Worm (Caenorhabditis elegans) whole organism, L4 larva: ENCODE results near the gene R09A8.5.

Experiments
- F10B5.3 ChIP-seq: sonication (generic microtip); optimal IDR thresholded peaks from 2 replicates; lab custom pipeline; 2016; ENCODE audit warnings: mild to moderate bottlenecking, missing genetic modification characterization, missing compliant biosample characterization
- T26A8.4 ChIP-seq: fragments of 200-800 bp; sonication (Bioruptor generic); IDR thresholded peaks from 2 replicates; pipeline ENCODE4 v1.3.6; 2022; ENCODE audit warnings: missing genetic modification characterization, missing compliant biosample characterization
- Y48G9A.11 ChIP-seq: fragments of 200-800 bp; sonication (Bioruptor generic); IDR thresholded peaks from 2 replicates; pipeline ENCODE4 v1.3.6; 2022; ENCODE audit warnings: missing genetic modification reagents, missing genetic modification characterization, missing compliant biosample characterization
- Y75B8A.6 ChIP-seq: fragments of 200-800 bp; sonication (Bioruptor generic); IDR thresholded peaks from 2 replicates; pipeline ENCODE4 v1.3.6; 2022; ENCODE audit warnings: missing genetic modification reagents, missing genetic modification characterization, missing compliant biosample characterization
- ZK546.5 ChIP-seq, 2 experiments: sonication (generic microtip); optimal IDR thresholded peaks; 2 replicates each; lab custom pipeline; 2017; ENCODE audit warnings: missing biosample characterization in 2 of 2, missing genetic modification characterization in 2 of 2
- ama-1 ChIP-seq: fragments of 150-350 bp; optimal IDR thresholded peaks from 2 replicates; lab custom pipeline; 2014; ENCODE audit warnings: inconsistent platforms, mixed read lengths
- attf-4 ChIP-seq: sonication (generic microtip); optimal IDR thresholded peaks from 3 replicates; lab custom pipeline; 2017; ENCODE audit warnings: missing biosample characterization, missing genetic modification characterization
- ceh-20 ChIP-seq: fragments of 200-800 bp; sonication (Bioruptor generic); IDR thresholded peaks from 2 replicates; pipeline ENCODE4 v1.3.6; 2022; ENCODE audit warnings: missing genetic modification reagents, missing genetic modification characterization, missing compliant biosample characterization
- ceh-28 ChIP-seq: fragments of 150-350 bp; optimal IDR thresholded peaks from 2 replicates; lab custom pipeline; 2014; ENCODE audit warnings: missing biosample characterization, missing genetic modification reagents, missing genetic modification characterization
- ceh-32 ChIP-seq: sonication (generic microtip); optimal IDR thresholded peaks from 2 replicates; lab custom pipeline; 2016; ENCODE audit warnings: mild to moderate bottlenecking, missing genetic modification characterization, missing compliant biosample characterization; ENCODE audit not compliant: poor library complexity
- ceh-44 ChIP-seq: fragments of 200-800 bp; sonication (Bioruptor generic); IDR thresholded peaks from 2 replicates; pipeline ENCODE4 v1.3.6; 2022; ENCODE audit warnings: missing genetic modification reagents, missing genetic modification characterization, missing compliant biosample characterization
- ceh-82 ChIP-seq: sonication (generic microtip); optimal IDR thresholded peaks from 2 replicates; lab custom pipeline; 2017; ENCODE audit warnings: missing biosample characterization, missing genetic modification characterization
- ctbp-1 ChIP-seq: fragments of 200-800 bp; sonication (Bioruptor generic); IDR thresholded peaks from 2 replicates; pipeline ENCODE4 v1.3.6; 2022; ENCODE audit warnings: missing genetic modification reagents, missing genetic modification characterization, missing compliant biosample characterization
- daf-16 ChIP-seq, 3 experiments: sonication (generic microtip); optimal IDR thresholded peaks; 2 replicates each; lab custom pipeline; 2016 to 2017; ENCODE audit warnings: missing genetic modification characterization in 3 of 3, missing genetic modification reagents in 3 of 3, mild to moderate bottlenecking in 2 of 3, missing compliant biosample characterization in 2 of 3, missing biosample characterization in 1 of 3, moderate library complexity in 1 of 3
- duxl-1 ChIP-seq: sonication (generic microtip); optimal IDR thresholded peaks from 2 replicates; lab custom pipeline; 2016; ENCODE audit warnings: mild to moderate bottlenecking, missing genetic modification characterization, moderate library complexity, missing compliant biosample characterization; ENCODE audit not compliant: poor library complexity
- dve-1 ChIP-seq: sonication (generic microtip); optimal IDR thresholded peaks from 2 replicates; lab custom pipeline; 2017; ENCODE audit warnings: antibody characterized with exemption, mild to moderate bottlenecking, missing genetic modification characterization, missing compliant biosample characterization; ENCODE audit not compliant: insufficient read depth
- hif-1 ChIP-seq, 2 experiments: sonication (generic microtip); optimal IDR thresholded peaks; 2 replicates each; lab custom pipeline; 2016 to 2017; ENCODE audit warnings: missing compliant biosample characterization in 2 of 2, missing genetic modification characterization in 2 of 2, missing genetic modification reagents in 2 of 2, missing genotype in 2 of 2, mild to moderate bottlenecking in 1 of 2
- hlh-11 ChIP-seq: fragments of 200-800 bp; sonication (Bioruptor generic); optimal IDR thresholded peaks from 2 replicates; lab custom pipeline; 2018; ENCODE audit warnings: mild to moderate bottlenecking, missing genetic modification characterization, missing compliant biosample characterization
- hlh-30 ChIP-seq: sonication (generic microtip); optimal IDR thresholded peaks from 2 replicates; lab custom pipeline; 2017; ENCODE audit warnings: antibody characterized with exemption, mild to moderate bottlenecking, missing genetic modification characterization, missing compliant biosample characterization; ENCODE audit not compliant: insufficient read depth
- hmg-1.1 ChIP-seq: fragments of 200-800 bp; sonication (Bioruptor generic); IDR thresholded peaks from 2 replicates; pipeline ENCODE4 v1.3.6; 2022; ENCODE audit warnings: missing genetic modification reagents, missing genetic modification characterization, missing compliant biosample characterization
- jun-1 ChIP-seq: fragments of 150-350 bp; optimal IDR thresholded peaks from 2 replicates; lab custom pipeline; 2014; ENCODE audit warnings: missing biosample characterization, missing genetic modification reagents, missing genetic modification characterization
- lin-15B ChIP-seq: fragments of 150-350 bp; sonication (generic microtip); optimal IDR thresholded peaks from 3 replicates; lab custom pipeline; 2014; ENCODE audit warnings: missing biosample characterization, missing genetic modification characterization
- lin-29 ChIP-seq: fragments of 200-800 bp; sonication (Bioruptor generic); IDR thresholded peaks from 2 replicates; pipeline ENCODE4 v1.3.6; 2022; ENCODE audit warnings: missing genetic modification reagents, missing genetic modification characterization, missing compliant biosample characterization
- lin-39 ChIP-seq: fragments of 150-350 bp; optimal IDR thresholded peaks from 2 replicates; lab custom pipeline; 2014; ENCODE audit warnings: missing biosample characterization, missing genetic modification reagents, missing genetic modification characterization
- lir-3 ChIP-seq: sonication (generic microtip); optimal IDR thresholded peaks from 2 replicates; lab custom pipeline; 2016; ENCODE audit warnings: mild to moderate bottlenecking, missing genetic modification characterization, missing compliant biosample characterization
- madf-5 ChIP-seq, 2 experiments: fragments of 200-800 bp; sonication (Bioruptor generic); IDR thresholded peaks; 2 replicates each; pipeline ENCODE4 v1.3.6; 2022; ENCODE audit warnings: missing compliant biosample characterization in 2 of 2, missing genetic modification characterization in 2 of 2
- madf-9 ChIP-seq: fragments of 200-800 bp; sonication (Bioruptor generic); conservative IDR thresholded peaks from 2 replicates; pipeline ENCODE4 v1.3.6; 2022; ENCODE audit warnings: missing genetic modification reagents, missing genetic modification characterization, missing compliant biosample characterization
- mep-1 ChIP-seq: fragments of 150-350 bp; sonication (generic microtip); optimal IDR thresholded peaks from 3 replicates; lab custom pipeline; 2014; ENCODE audit warnings: missing biosample characterization, missing genetic modification characterization
- nhr-102 ChIP-seq: sonication (generic microtip); optimal IDR thresholded peaks from 2 replicates; lab custom pipeline; 2016; ENCODE audit warnings: mild to moderate bottlenecking, missing genetic modification characterization, moderate library complexity, missing compliant biosample characterization
- nhr-237 ChIP-seq: sonication (generic microtip); optimal IDR thresholded peaks from 2 replicates; lab custom pipeline; 2017; ENCODE audit warnings: missing biosample characterization, missing genetic modification characterization
- nhr-28 ChIP-seq: fragments of 150-350 bp; optimal IDR thresholded peaks from 2 replicates; lab custom pipeline; 2014; ENCODE audit warnings: missing biosample characterization, missing genetic modification characterization
- nhr-42 ChIP-seq: fragments of 200-800 bp; sonication (Bioruptor generic); IDR thresholded peaks from 2 replicates; pipeline ENCODE4 v1.3.6; 2022; ENCODE audit warnings: missing genetic modification characterization, missing compliant biosample characterization
- nhr-48 ChIP-seq: sonication (generic microtip); optimal IDR thresholded peaks from 2 replicates; lab custom pipeline; 2016; ENCODE audit warnings: mild to moderate bottlenecking, missing genetic modification characterization, missing compliant biosample characterization
- pha-4 ChIP-seq, 2 experiments: fragments of 150-350 bp in 1 of 2; fragments of 200-800 bp in 1 of 2; sonication (Bioruptor generic) in 1 of 2; IDR thresholded peaks in 1 of 2; optimal IDR thresholded peaks in 1 of 2; 2 replicates each; pipeline versions ENCODE4 v1.3.6 to Lab custom; 2014 to 2022; ENCODE audit warnings: missing genetic modification characterization in 2 of 2, missing genetic modification reagents in 2 of 2, missing biosample characterization in 1 of 2, missing compliant biosample characterization in 1 of 2
- php-3 ChIP-seq: fragments of 200-800 bp; sonication (Bioruptor generic); IDR thresholded peaks from 2 replicates; pipeline ENCODE4 v1.3.6; 2022; ENCODE audit warnings: missing genetic modification reagents, missing genetic modification characterization, missing compliant biosample characterization
- rbr-2 ChIP-seq: sonication (generic microtip); optimal IDR thresholded peaks from 2 replicates; lab custom pipeline; 2016; ENCODE audit warnings: missing genotype, missing genetic modification characterization, missing compliant biosample characterization
- sdz-12 ChIP-seq: fragments of 200-800 bp; sonication (Bioruptor generic); optimal IDR thresholded peaks from 2 replicates; lab custom pipeline; 2018; ENCODE audit warnings: mild to moderate bottlenecking, missing genetic modification characterization, missing compliant biosample characterization
- tag-97 ChIP-seq: fragments of 200-800 bp; sonication (Bioruptor generic); IDR thresholded peaks from 2 replicates; pipeline ENCODE4 v1.3.6; 2022; ENCODE audit warnings: missing genetic modification characterization, missing compliant biosample characterization
- unc-39 ChIP-seq: sonication (generic microtip); optimal IDR thresholded peaks from 2 replicates; lab custom pipeline; 2017; ENCODE audit warnings: missing biosample characterization, missing genetic modification characterization
- unc-62 ChIP-seq, 3 experiments: fragments of 150-350 bp in 1 of 3; sonication (generic microtip); optimal IDR thresholded peaks in 2 of 3; peaks in 1 of 3; 1 replicate in 1 of 3; 2 replicates in 2 of 3; lab custom pipeline; 2014 to 2017; ENCODE audit warnings: missing biosample characterization in 3 of 3, missing genetic modification characterization in 3 of 3, missing genetic modification reagents in 3 of 3, missing genotype in 1 of 3
- zfp-3 ChIP-seq: fragments of 200-800 bp; sonication (Bioruptor generic); conservative IDR thresholded peaks from 2 replicates; pipeline ENCODE4 v1.3.6; 2022; ENCODE audit warnings: missing genetic modification reagents, missing genetic modification characterization, missing compliant biosample characterization
- ztf-11 ChIP-seq: fragments of 150-350 bp; optimal IDR thresholded peaks from 2 replicates; lab custom pipeline; 2014; ENCODE audit warnings: missing biosample characterization, missing genetic modification characterization

The R09A8.5 gene

ce11 chrX:12661091-12661526, 20.8 kb upstream of the R09A8.5 start (continued):
- TF ChIP-seq lin-29 (GFP tag; lab: Robert Waterston, UW) (peak; percentile 50; the same call in 1 of the 2 replicates), daf-16 (GFP tag; optimal IDR thresholded peaks at IDR 0.05; lab: Kevin White, UChicago) (peak; percentile 66 to 88), daf-16 (tag; optimal IDR thresholded peaks at IDR 0.05; lab: Kevin White, UChicago) (peak; percentile 78), ama-1 (lab: Kevin White, UChicago) (no peak), F10B5.3 (tag; lab: Kevin White, UChicago) (peak; percentile 78), ceh-28 (tag; lab: Kevin White, UChicago) (no peak), tag-97 (no peak), lin-39 (tag; lab: Kevin White, UChicago) (no peak), nhr-237 (tag; lab: Kevin White, UChicago) (no peak), attf-4 (no peak), rbr-2 (tag; lab: Kevin White, UChicago) (peak; percentile 84), lin-15B (no peak), sdz-12 (GFP tag; lab: Kevin White, UChicago) (peak; percentile 0), ZK546.5 (tag; optimal IDR thresholded peaks at IDR 0.05; lab: Kevin White, UChicago) (no peak), ceh-32 (tag; lab: Kevin White, UChicago) (no peak)

- no peak for TF ChIP-seq ceh-44 (GFP tag; lab: Robert Waterston, UW)
- TF ChIP-seq unc-62 (GFP tag; optimal IDR thresholded peaks at IDR 0.05 in 1 of 2; lab: Kevin White, UChicago): peak in 1 of 2 experiments; percentile 59
- no peak for TF ChIP-seq unc-62 (tag; optimal IDR thresholded peaks at IDR 0.05; lab: Kevin White, UChicago)
- TF ChIP-seq zfp-3 (GFP tag; lab: Robert Waterston, UW): no peak
Measured at ce11 chrX:12659814-12660213, 19.5 kb upstream of the R09A8.5 start, which contains the start of gene C02B4.3. C02B4.3 (minus strand) TSS chrX:12659847.

ce11 chrX:12656420-12657033, 16.2 kb upstream of the R09A8.5 start:
- no peak for TF ChIP-seq Y48G9A.11 (GFP tag; lab: Robert Waterston, UW)
- TF ChIP-seq ceh-32 (tag; lab: Kevin White, UChicago): peak; percentile 66
- no peak for TF ChIP-seq madf-5 (GFP tag; IDR thresholded peaks at IDR 0.05; lab: Robert Waterston, UW)
- TF ChIP-seq hif-1 (tag; optimal IDR thresholded peaks at IDR 0.05; lab: Kevin White, UChicago): peak in 1 of 2 experiments; percentile 77
- TF ChIP-seq ceh-82 (tag; lab: Kevin White, UChicago): no peak
- TF ChIP-seq nhr-42 (GFP tag; lab: Robert Waterston, UW): peak; percentile 73; the same call in 1 of the 2 replicates
- TF ChIP-seq lir-3: peak; percentile 14
- no peak for TF ChIP-seq unc-62 (GFP tag; optimal IDR thresholded peaks at IDR 0.05 in 1 of 2; lab: Kevin White, UChicago)
- no peak for TF ChIP-seq unc-62 (tag; optimal IDR thresholded peaks at IDR 0.05; lab: Kevin White, UChicago)
- TF ChIP-seq php-3 (GFP tag; lab: Robert Waterston, UW): peak; percentile 40; the same call in 1 of the 2 replicates
- no peak for TF ChIP-seq sdz-12 (GFP tag; lab: Kevin White, UChicago)
- no peak for TF ChIP-seq jun-1 (tag; lab: Kevin White, UChicago)
- TF ChIP-seq ZK546.5 (tag; optimal IDR thresholded peaks at IDR 0.05; lab: Kevin White, UChicago): no peak
- peak; percentile 84 for TF ChIP-seq hlh-11 (tag; lab: Kevin White, UChicago)
- peak; percentile 37 for TF ChIP-seq duxl-1 (tag; lab: Kevin White, UChicago)
- TF ChIP-seq lin-29 (GFP tag; lab: Robert Waterston, UW): 0 out of 2 replicates have a peak, but pooled peaks have one; percentile 20
- TF ChIP-seq unc-39: no peak
- peak; percentile 95 for TF ChIP-seq madf-9
- peak; percentile 42 for TF ChIP-seq dve-1 (tag; lab: Kevin White, UChicago)
- TF ChIP-seq daf-16 (GFP tag; optimal IDR thresholded peaks at IDR 0.05; lab: Kevin White, UChicago): peak in 1 of 2 experiments; percentile 46
- TF ChIP-seq daf-16 (tag; optimal IDR thresholded peaks at IDR 0.05; lab: Kevin White, UChicago): peak; percentile 24
- peak; percentile 19 for TF ChIP-seq nhr-28 (tag; lab: Kevin White, UChicago)
- TF ChIP-seq F10B5.3 (tag; lab: Kevin White, UChicago): peak; percentile 32
- peak; percentile 87 for TF ChIP-seq hmg-1.1 (GFP tag; lab: Robert Waterston, UW)
- no peak for TF ChIP-seq Y75B8A.6 (GFP tag; lab: Robert Waterston, UW)
- peak; percentile 59 for TF ChIP-seq T26A8.4 (GFP tag; lab: Robert Waterston, UW)
- TF ChIP-seq hlh-30: peak; percentile 51
- peak; percentile 37; the same call in 1 of the 2 replicates for TF ChIP-seq ceh-20 (GFP tag; lab: Robert Waterston, UW)
- TF ChIP-seq ctbp-1: 0 out of 2 replicates have a peak, but pooled peaks have one; percentile 42
- peak; percentile 40; the same call in 1 of the 2 replicates for TF ChIP-seq pha-4 (GFP tag; IDR thresholded peaks at IDR 0.05; lab: Robert Waterston, UW)
- peak; percentile 20 for TF ChIP-seq pha-4 (tag; optimal IDR thresholded peaks at IDR 0.05; lab: Kevin White, UChicago)
- peak; percentile 62 for TF ChIP-seq mep-1 (tag; lab: Kevin White, UChicago)
- TF ChIP-seq ztf-11: no peak
- peak; percentile 44 for TF ChIP-seq nhr-48 (tag; lab: Kevin White, UChicago)
- TF ChIP-seq nhr-102: no peak
